Fruit fly (Drosophila melanogaster) whole organism, embryonic: ENCODE data around the gene meso18E.

Experiments
- Bteb2 ChIP-seq: fragments of 200-800 bp; sonication (Bioruptor generic); optimal IDR thresholded peaks from 2 replicates; lab custom pipeline; 2016; ENCODE audit warnings: missing biosample characterization, missing genetic modification characterization
- CG1024 ChIP-seq: fragments of 200-800 bp; sonication (Bioruptor generic); IDR thresholded peaks from 2 replicates; pipeline ENCODE4 v1.3.6; 2022; ENCODE audit warnings: missing biosample characterization, missing genetic modification characterization
- CG10366 ChIP-seq: fragments of 200-800 bp; sonication (Bioruptor generic); IDR thresholded peaks from 2 replicates; pipeline ENCODE4 v1.3.6; 2022; ENCODE audit warnings: missing biosample characterization, missing genetic modification characterization
- CG11456 ChIP-seq: fragments of 200-800 bp; sonication (Bioruptor generic); IDR thresholded peaks from 3 replicates; pipeline ENCODE4 v1.3.6; 2022; ENCODE audit warnings: missing biosample characterization, missing genetic modification characterization
- CG12744 ChIP-seq: fragments of 200-800 bp; sonication (Bioruptor generic); optimal IDR thresholded peaks from 2 replicates; lab custom pipeline; 2016; ENCODE audit warnings: missing biosample characterization, missing genetic modification characterization
- CG12769 ChIP-seq: fragments of 200-800 bp; sonication (Bioruptor generic); optimal IDR thresholded peaks from 2 replicates; lab custom pipeline; 2019; ENCODE audit warnings: missing biosample characterization, mild to moderate bottlenecking, missing genetic modification characterization, moderate library complexity
- CG13123 ChIP-seq: fragments of 200-800 bp; sonication (Bioruptor generic); optimal IDR thresholded peaks from 2 replicates; lab custom pipeline; 2016; ENCODE audit warnings: missing biosample characterization, missing genetic modification characterization
- CG14441 ChIP-seq: fragments of 200-800 bp; sonication (Bioruptor generic); IDR thresholded peaks from 2 replicates; pipeline ENCODE4 v1.3.6; 2022; ENCODE audit warnings: missing biosample characterization, missing genetic modification characterization
- CG15011 ChIP-seq: fragments of 200-800 bp; sonication (Bioruptor generic); optimal IDR thresholded peaks from 3 replicates; lab custom pipeline; 2018; ENCODE audit warnings: missing biosample characterization, mild to moderate bottlenecking, missing genetic modification characterization
- CG15073 ChIP-seq: fragments of 200-800 bp; sonication (Bioruptor generic); optimal IDR thresholded peaks from 2 replicates; lab custom pipeline; 2016; ENCODE audit warnings: missing biosample characterization, missing genetic modification characterization
- CG1602 ChIP-seq: fragments of 200-800 bp; sonication (Bioruptor generic); optimal IDR thresholded peaks from 3 replicates; lab custom pipeline; 2016; ENCODE audit warnings: missing biosample characterization, missing genetic modification characterization
- CG1647 ChIP-seq: fragments of 200-800 bp; sonication (Bioruptor generic); optimal IDR thresholded peaks from 3 replicates; lab custom pipeline; 2016; ENCODE audit warnings: missing biosample characterization, missing genetic modification characterization
- CG16779 ChIP-seq: fragments of 200-800 bp; sonication (Bioruptor generic); IDR thresholded peaks from 2 replicates; pipeline ENCODE4 v1.3.6; 2022; ENCODE audit warnings: missing biosample characterization, missing genetic modification characterization
- CG17328 ChIP-seq: fragments of 200-800 bp; sonication (Bioruptor generic); IDR thresholded peaks from 2 replicates; pipeline ENCODE4 v1.3.6; 2022; ENCODE audit warnings: missing biosample characterization, missing genetic modification characterization
- CG17612 ChIP-seq: fragments of 200-800 bp; sonication (Bioruptor generic); IDR thresholded peaks from 2 replicates; pipeline ENCODE4 v1.3.6; 2022; ENCODE audit warnings: missing biosample characterization, missing genetic modification characterization
- CG18476 ChIP-seq: fragments of 200-800 bp; sonication (Bioruptor generic); optimal IDR thresholded peaks from 2 replicates; lab custom pipeline; 2016; ENCODE audit warnings: missing biosample characterization, mild to moderate bottlenecking, missing genetic modification characterization
- CG42726 ChIP-seq: fragments of 200-800 bp; sonication (Bioruptor generic); IDR thresholded peaks from 2 replicates; pipeline ENCODE4 v1.3.6; 2022; ENCODE audit warnings: missing biosample characterization, missing genetic modification characterization; ENCODE audit not compliant: partially characterized antibody
- CG6175 ChIP-seq: fragments of 200-800 bp; sonication (Bioruptor generic); IDR thresholded peaks from 3 replicates; pipeline ENCODE4 v1.3.6; 2022; ENCODE audit warnings: missing biosample characterization, missing genetic modification characterization
- CG6654 ChIP-seq: fragments of 200-800 bp; sonication (Bioruptor generic); optimal IDR thresholded peaks from 2 replicates; lab custom pipeline; 2017; ENCODE audit warnings: missing biosample characterization, mild to moderate bottlenecking, missing genetic modification characterization
- CG8924 ChIP-seq: fragments of 200-800 bp; optimal IDR thresholded peaks from 3 replicates; lab custom pipeline; 2019; ENCODE audit warnings: missing biosample characterization, mild to moderate bottlenecking, missing genetic modification characterization, moderate library complexity
- CG9876 ChIP-seq: fragments of 200-800 bp; sonication (Bioruptor generic); optimal IDR thresholded peaks from 2 replicates; lab custom pipeline; 2016; ENCODE audit warnings: missing biosample characterization, missing genetic modification characterization
- CHES-1-like ChIP-seq: fragments of 200-800 bp; sonication (Bioruptor generic); optimal IDR thresholded peaks from 2 replicates; lab custom pipeline; 2016; ENCODE audit warnings: missing biosample characterization, missing genetic modification characterization
- Dfd ChIP-seq, 2 experiments: fragments of >200 bp; optimal IDR thresholded peaks; 2 replicates each; lab custom pipeline; 2017; ENCODE audit warnings: missing biosample characterization in 2 of 2, missing genetic modification characterization in 2 of 2
- E2f1 ChIP-seq: fragments of 200-800 bp; sonication (Bioruptor generic); IDR thresholded peaks from 2 replicates; pipeline ENCODE4 v1.3.6; 2022; ENCODE audit warnings: missing biosample characterization, missing genetic modification characterization
- Eip74EF ChIP-seq, 2 experiments: fragments of 200-800 bp in 1 of 2; fragments of >200 bp in 1 of 2; sonication (Bioruptor generic) in 1 of 2; optimal IDR thresholded peaks; 2 replicates each; lab custom pipeline; 2017 to 2019; ENCODE audit warnings: missing biosample characterization in 2 of 2, missing genetic modification characterization in 2 of 2, mild to moderate bottlenecking in 1 of 2, moderate library complexity in 1 of 2
- H15 ChIP-seq: fragments of 200-800 bp; sonication (Bioruptor generic); IDR thresholded peaks from 3 replicates; pipeline ENCODE4 v1.3.6; 2022; ENCODE audit warnings: missing biosample characterization, missing genetic modification characterization
- HLH54F ChIP-seq: fragments of 200-800 bp; sonication (Bioruptor generic); optimal IDR thresholded peaks from 3 replicates; lab custom pipeline; 2016; ENCODE audit warnings: missing biosample characterization, missing genetic modification characterization
- Hr78 ChIP-seq, 2 experiments: fragments of 200-800 bp in 1 of 2; fragments of >200 bp in 1 of 2; sonication (Bioruptor generic) in 1 of 2; optimal IDR thresholded peaks; 2 replicates each; lab custom pipeline; 2017 to 2019; ENCODE audit warnings: missing biosample characterization in 2 of 2, missing genetic modification characterization in 2 of 2, mild to moderate bottlenecking in 1 of 2, moderate library complexity in 1 of 2
- Jarid2 ChIP-seq: fragments of 200-800 bp; sonication (Bioruptor generic); optimal IDR thresholded peaks from 3 replicates; lab custom pipeline; 2017; ENCODE audit warnings: mild to moderate bottlenecking, missing biosample characterization, missing genetic modification reagents, missing genetic modification characterization
- MBD-R2 ChIP-seq: fragments of 200-800 bp; sonication (Bioruptor generic); IDR thresholded peaks from 2 replicates; pipeline ENCODE4 v1.3.6; 2022; ENCODE audit warnings: missing biosample characterization, missing genetic modification characterization
- Med ChIP-seq: fragments of 200-800 bp; sonication (Bioruptor generic); peaks from one replicate; lab custom pipeline; 2016; ENCODE audit warnings: missing biosample characterization, missing genetic modification characterization, mild to moderate bottlenecking, inconsistent platforms, moderate library complexity
- NfI ChIP-seq: fragments of 200-800 bp; sonication (Bioruptor generic); optimal IDR thresholded peaks from 3 replicates; lab custom pipeline; 2018; ENCODE audit warnings: missing biosample characterization, mild to moderate bottlenecking, missing genetic modification characterization, moderate library complexity
- Poxn ChIP-seq: fragments of 200-800 bp; sonication (Bioruptor generic); IDR thresholded peaks from 2 replicates; pipeline ENCODE4 v1.3.6; 2022; ENCODE audit warnings: missing biosample characterization, missing genetic modification characterization
- ab ChIP-seq: fragments of 200-800 bp; sonication (Bioruptor generic); optimal IDR thresholded peaks from 2 replicates; lab custom pipeline; 2016; ENCODE audit warnings: missing biosample characterization, missing genetic modification characterization
- al ChIP-seq: fragments of 200-800 bp; sonication (Bioruptor generic); IDR thresholded peaks from 2 replicates; pipeline ENCODE4 v1.3.6; 2022; ENCODE audit warnings: missing biosample characterization, missing genetic modification characterization
- az2 ChIP-seq: fragments of 200-800 bp; sonication (Bioruptor generic); optimal IDR thresholded peaks from 3 replicates; lab custom pipeline; 2016; ENCODE audit warnings: missing biosample characterization, missing genetic modification characterization
- caup ChIP-seq: fragments of 200-800 bp; sonication (Bioruptor generic); optimal IDR thresholded peaks from 3 replicates; lab custom pipeline; 2017; ENCODE audit warnings: missing biosample characterization, mild to moderate bottlenecking, missing genetic modification characterization, moderate library complexity; ENCODE audit not compliant: severe bottlenecking
- ci ChIP-seq: fragments of 200-800 bp; sonication (Bioruptor generic); IDR thresholded peaks from 3 replicates; pipeline ENCODE4 v1.3.6; 2022; ENCODE audit warnings: missing biosample characterization, missing genetic modification characterization
- crol ChIP-seq: fragments of 200-800 bp; sonication (Bioruptor generic); IDR thresholded peaks from 2 replicates; pipeline ENCODE4 v1.3.6; 2022; ENCODE audit warnings: missing biosample characterization, missing genetic modification characterization
- fd3F ChIP-seq: fragments of 200-800 bp; sonication (Bioruptor generic); optimal IDR thresholded peaks from 2 replicates; lab custom pipeline; 2018; ENCODE audit warnings: missing biosample characterization, mild to moderate bottlenecking, missing genetic modification characterization, moderate library complexity
- gcm2 ChIP-seq: fragments of 200-800 bp; sonication (Bioruptor generic); optimal IDR thresholded peaks from 2 replicates; lab custom pipeline; 2016; ENCODE audit warnings: missing biosample characterization, missing genetic modification characterization
- grau ChIP-seq: fragments of 200-800 bp; optimal IDR thresholded peaks from 3 replicates; lab custom pipeline; 2019; ENCODE audit warnings: missing biosample characterization, mild to moderate bottlenecking, missing genetic modification characterization, moderate library complexity
- gro ChIP-seq: fragments of 200-800 bp; sonication (Bioruptor generic); optimal IDR thresholded peaks from 2 replicates; lab custom pipeline; 2016; ENCODE audit warnings: missing biosample characterization, missing genetic modification characterization
- hkb ChIP-seq, 2 experiments: fragments of 200-800 bp in 1 of 2; fragments of >200 bp in 1 of 2; sonication (Bioruptor generic) in 1 of 2; IDR thresholded peaks in 1 of 2; optimal IDR thresholded peaks in 1 of 2; 2 replicates each; pipeline versions ENCODE4 v1.3.6 to Lab custom; 2017 to 2022; ENCODE audit warnings: missing biosample characterization in 1 of 2, missing genetic modification characterization in 1 of 2
- nau ChIP-seq: fragments of 200-800 bp; sonication (Bioruptor generic); optimal IDR thresholded peaks from 3 replicates; lab custom pipeline; 2017; ENCODE audit warnings: missing biosample characterization, mild to moderate bottlenecking, missing genetic modification characterization, missing genetic modification reagents
- onecut ChIP-seq: fragments of 200-800 bp; sonication (Bioruptor generic); IDR thresholded peaks from 2 replicates; pipeline ENCODE4 v1.3.6; 2022; ENCODE audit warnings: missing biosample characterization, missing genetic modification characterization
- wor ChIP-seq: fragments of 200-800 bp; sonication (Bioruptor generic); IDR thresholded peaks from 2 replicates; pipeline ENCODE4 v1.3.6; 2022; ENCODE audit warnings: missing biosample characterization, missing genetic modification characterization
- z ChIP-seq: fragments of 200-800 bp; sonication (Bioruptor generic); IDR thresholded peaks from 3 replicates; pipeline ENCODE4 v1.3.6; 2022; ENCODE audit warnings: missing biosample characterization, missing genetic modification characterization
- zen2 ChIP-seq: fragments of 200-800 bp; sonication (Bioruptor generic); IDR thresholded peaks from 3 replicates; pipeline ENCODE4 v1.3.6; 2022; ENCODE audit warnings: missing biosample characterization, missing genetic modification characterization; ENCODE audit not compliant: partially characterized antibody
- zf30C ChIP-seq: fragments of 200-800 bp; sonication (Bioruptor generic); optimal IDR thresholded peaks from 3 replicates; lab custom pipeline; 2018; ENCODE audit warnings: missing biosample characterization, mild to moderate bottlenecking, missing genetic modification characterization

meso18E gene

DNA sequence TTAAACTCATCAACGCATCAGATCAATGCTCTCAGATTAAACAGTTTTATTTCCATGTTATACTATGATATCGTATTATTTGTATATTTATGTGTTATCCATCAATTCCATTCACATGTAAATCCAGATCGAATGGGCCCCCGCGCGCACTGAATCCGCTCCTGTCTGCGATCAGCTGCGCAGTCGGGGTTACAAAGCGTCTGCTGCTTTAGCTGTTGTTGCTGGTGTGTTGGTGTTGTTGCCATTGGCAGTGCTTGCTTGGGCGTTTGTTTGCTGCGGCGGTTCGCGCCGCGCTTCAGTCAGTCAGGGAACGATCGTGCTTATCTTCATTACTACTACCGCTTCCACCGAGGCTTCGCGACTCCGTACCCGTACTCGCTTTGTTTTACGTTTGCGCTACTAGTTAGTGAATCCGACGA lies 45.8 kb downstream of the meso18E start, which contains the start of gene Zw (continued):
- TF ChIP-seq nau (GFP tag; lab: Kevin White, UChicago) (no peak), az2 (GFP tag; lab: Kevin White, UChicago) (peak; percentile 45), CG10366 (GFP tag; lab: Robert Waterston, UW) (peak; percentile 52), CG6654 (no peak), HLH54F (peak; percentile 53), ab (GFP tag; lab: Kevin White, UChicago) (peak; percentile 6), crol (GFP tag; lab: Robert Waterston, UW) (0 out of 2 replicates have a peak, but pooled peaks have one; percentile 19), NfI (GFP tag; lab: Kevin White, UChicago) (peak; percentile 52), CG16779 (GFP tag; lab: Robert Waterston, UW) (no peak), Eip74EF (GFP tag; optimal IDR thresholded peaks at IDR 0.05; lab: Kevin White, UChicago) (no peak), MBD-R2 (GFP tag; lab: Robert Waterston, UW) (peak; percentile 38; the same call in 1 of the 2 replicates), CG15073 (no peak), zf30C (GFP tag; lab: Kevin White, UChicago) (no peak), CG13123 (no peak), al (GFP tag; lab: Robert Waterston, UW) (peak; percentile 46; the same call in 1 of the 2 replicates), CG1024 (GFP tag; lab: Robert Waterston, UW) (0 out of 2 replicates have a peak, but pooled peaks have one; percentile 7), CG17328 (GFP tag; lab: Robert Waterston, UW) (peak; percentile 37; the same call in 1 of the 2 replicates), CG12744 (GFP tag; lab: Kevin White, UChicago) (peak; percentile 36), CG18476 (GFP tag; lab: Kevin White, UChicago) (peak; percentile 14), CG12769 (tag; lab: Kevin White, UChicago) (peak; percentile 60), hkb (optimal IDR thresholded peaks at IDR 0.05; lab: Kevin White, UChicago) (no peak), hkb (GFP tag; IDR thresholded peaks at IDR 0.05; lab: Robert Waterston, UW) (peak; percentile 27; the same call in 1 of the 2 replicates), gcm2 (no peak), zen2 (GFP tag; lab: Robert Waterston, UW) (no peak), CHES-1-like (no peak), CG9876 (GFP tag; lab: Kevin White, UChicago) (no peak), CG14441 (peak; percentile 40; the same call in 1 of the 2 replicates), fd3F (GFP tag; lab: Kevin White, UChicago) (no peak), wor (no peak), z (GFP tag; lab: Robert Waterston, UW) (no peak), CG11456 (GFP tag; lab: Robert Waterston, UW) (peak; percentile 81), CG6175 (peak; percentile 89), Bteb2 (no peak), CG1602 (GFP tag; lab: Kevin White, UChicago) (peak; percentile 25), onecut (GFP tag; lab: Robert Waterston, UW) (0 out of 2 replicates have a peak, but pooled peaks have one; percentile 28), grau (peak; percentile 45), Dfd (GFP tag; optimal IDR thresholded peaks at IDR 0.05; lab: Kevin White, UChicago) (no peak), CG42726 (GFP tag; lab: Robert Waterston, UW) (no peak), CG17612 (no peak), ci (peak; percentile 78), Hr78 (GFP tag; optimal IDR thresholded peaks at IDR 0.05; lab: Kevin White, UChicago) (no peak), caup (GFP tag; lab: Kevin White, UChicago) (peak; percentile 9), CG15011 (GFP tag; lab: Kevin White, UChicago) (no peak), CG8924 (tag; lab: Kevin White, UChicago) (peak; percentile 1), Jarid2 (GFP tag; lab: Kevin White, UChicago) (no peak), gro (peak; percentile 53), Med (peak; percentile 88), E2f1 (GFP tag; lab: Robert Waterston, UW) (peak; percentile 38; the same call in 1 of the 2 replicates), H15 (GFP tag; lab: Robert Waterston, UW) (peak; percentile 53; the same call in 1 of the 3 replicates), Poxn (GFP tag; lab: Robert Waterston, UW) (no peak), CG1647 (GFP tag; lab: Kevin White, UChicago) (peak; percentile 11)
